Worm (Caenorhabditis elegans) whole organism, midembryonic: ENCODE results near the gene M110.8.

ENCODE experiments used
- cog-1 ChIP-seq: sonication (generic microtip); optimal IDR thresholded peaks from 2 replicates; lab custom pipeline; 2016; ENCODE audit warnings: missing genetic modification characterization, missing compliant biosample characterization
- flt-1 ChIP-seq: fragments of 200-800 bp; sonication (Bioruptor generic); IDR thresholded peaks from 2 replicates; pipeline ENCODE4 v1.3.6; 2022; ENCODE audit warnings: missing genetic modification characterization, missing compliant biosample characterization
- klf-2 ChIP-seq: fragments of 200-800 bp; sonication (Bioruptor generic); conservative IDR thresholded peaks from 2 replicates; pipeline ENCODE4 v1.3.6; 2022; ENCODE audit warnings: missing genetic modification reagents, missing genetic modification characterization, missing compliant biosample characterization
- tab-1 ChIP-seq: fragments of 200-800 bp; sonication (Bioruptor generic); IDR thresholded peaks from 2 replicates; pipeline ENCODE4 v1.3.6; 2022; ENCODE audit warnings: missing genetic modification characterization, missing compliant biosample characterization
- ztf-29 ChIP-seq: fragments of 200-800 bp; sonication (Bioruptor generic); IDR thresholded peaks from 2 replicates; pipeline ENCODE4 v1.3.6; 2022; ENCODE audit warnings: missing genetic modification reagents, missing genetic modification characterization, missing compliant biosample characterization

ce11 chrII:8185016-8185493 lies 24.3 kb downstream of the M110.8 start, which contains the start of the genes mig-5 and cct-1:
- no peak for TF ChIP-seq klf-2 (GFP tag; lab: Robert Waterston, UW)
- TF ChIP-seq tab-1 (GFP tag; lab: Robert Waterston, UW) = no peak
- no peak for TF ChIP-seq ztf-29 (GFP tag; lab: Robert Waterston, UW)
- TF ChIP-seq flt-1 (GFP tag; lab: Robert Waterston, UW) = peak; percentile 71
- peak; percentile 84 for TF ChIP-seq cog-1 (tag; lab: Kevin White, UChicago)
